Worm (Caenorhabditis elegans): Measurements from ENCODE around the gene R11G11.16.

- no peak for TF ChIP-seq alr-1 (tag; optimal IDR thresholded peaks at IDR 0.05)
- no peak for TF ChIP-seq blmp-1 (tag; optimal IDR thresholded peaks at IDR 0.05; ENCODE audit: insufficient read depth)
- TF ChIP-seq Y55F3AM.14 (GFP tag; optimal IDR thresholded peaks at IDR 0.05), result no peak
- TF ChIP-seq ceh-82 (tag; optimal IDR thresholded peaks at IDR 0.05), result no peak
- TF ChIP-seq nhr-23 (tag; optimal IDR thresholded peaks at IDR 0.05), result no peak
- no peak for TF ChIP-seq nhr-237 (tag; optimal IDR thresholded peaks at IDR 0.05)
- TF ChIP-seq ama-1 (optimal IDR thresholded peaks at IDR 0.05), result no peak
- TF ChIP-seq lin-11 (tag; optimal IDR thresholded peaks at IDR 0.05), result no peak
- no peak for TF ChIP-seq ceh-16 (tag; optimal IDR thresholded peaks at IDR 0.05)
- no peak for TF ChIP-seq ztf-11 (tag; optimal IDR thresholded peaks at IDR 0.05)
- TF ChIP-seq nhr-129 (tag; optimal IDR thresholded peaks at IDR 0.05), result no peak
- no peak for TF ChIP-seq nhr-10 (tag; optimal IDR thresholded peaks at IDR 0.05)
Measured at ce11 chrV:497399-497798, 27.5 kb downstream of the R11G11.16 start, which contains the start of gene T01G6.1.

Measured in whole organism, L2 larva.